Worm (Caenorhabditis elegans) whole organism, L2 larva: ENCODE data around the gene F45E12.5.

Experiments
- C34F6.9 ChIP-seq: fragments of 150-350 bp; optimal IDR thresholded peaks from 2 replicates; lab custom pipeline; 2014; ENCODE audit warnings: missing biosample characterization, missing genetic modification characterization
- F13H6.1 ChIP-seq: sonication (generic microtip); optimal IDR thresholded peaks from 2 replicates; lab custom pipeline; 2016; ENCODE audit warnings: missing genetic modification characterization, missing compliant biosample characterization
- R02D3.7 ChIP-seq: fragments of 150-350 bp; optimal IDR thresholded peaks from 2 replicates; lab custom pipeline; 2014; ENCODE audit warnings: missing biosample characterization, missing genetic modification characterization
- Y55F3AM.14 ChIP-seq: fragments of 200-800 bp; sonication (Bioruptor generic); optimal IDR thresholded peaks from 2 replicates; lab custom pipeline; 2018; ENCODE audit warnings: mild to moderate bottlenecking, missing genetic modification characterization, missing compliant biosample characterization
- ZK546.5 ChIP-seq: sonication (generic microtip); optimal IDR thresholded peaks from 2 replicates; lab custom pipeline; 2017; ENCODE audit warnings: missing biosample characterization, missing genetic modification characterization
- alr-1 ChIP-seq: fragments of 150-350 bp; optimal IDR thresholded peaks from 2 replicates; lab custom pipeline; 2014; ENCODE audit warnings: missing biosample characterization, missing genetic modification characterization
- aly-2 ChIP-seq: fragments of 150-350 bp; optimal IDR thresholded peaks from 2 replicates; lab custom pipeline; 2014; ENCODE audit warnings: missing biosample characterization, missing genetic modification characterization
- ama-1 ChIP-seq: fragments of 150-350 bp; optimal IDR thresholded peaks from 2 replicates; lab custom pipeline; 2018; ENCODE audit warnings: inconsistent platforms
- blmp-1 ChIP-seq: sonication (generic microtip); optimal IDR thresholded peaks from 2 replicates; lab custom pipeline; 2017; ENCODE audit warnings: missing genetic modification characterization, mild to moderate bottlenecking, missing compliant biosample characterization, antibody characterized with exemption, moderate library complexity; ENCODE audit not compliant: insufficient read depth
- ceh-16 ChIP-seq: fragments of 150-350 bp; optimal IDR thresholded peaks from 2 replicates; lab custom pipeline; 2014; ENCODE audit warnings: missing biosample characterization, missing genetic modification characterization
- ceh-82 ChIP-seq: fragments of 150-350 bp; optimal IDR thresholded peaks from 2 replicates; lab custom pipeline; 2014; ENCODE audit warnings: missing biosample characterization, missing genetic modification characterization
- crh-2 ChIP-seq: sonication (generic microtip); optimal IDR thresholded peaks from 2 replicates; lab custom pipeline; 2017; ENCODE audit warnings: missing biosample characterization, missing genetic modification characterization
- dmd-4 ChIP-seq: sonication (generic microtip); optimal IDR thresholded peaks from 2 replicates; lab custom pipeline; 2017; ENCODE audit warnings: missing biosample characterization, missing genetic modification characterization
- egl-27 ChIP-seq: sonication (generic microtip); optimal IDR thresholded peaks from 3 replicates; lab custom pipeline; 2017; ENCODE audit warnings: missing biosample characterization, missing genetic modification reagents, missing genetic modification characterization
- elt-1 ChIP-seq: fragments of 150-350 bp; optimal IDR thresholded peaks from 2 replicates; lab custom pipeline; 2014; ENCODE audit warnings: missing biosample characterization, missing genetic modification characterization
- elt-3 ChIP-seq: sonication (generic microtip); optimal IDR thresholded peaks from 2 replicates; lab custom pipeline; 2017; ENCODE audit warnings: missing biosample characterization, missing genetic modification characterization
- fos-1 ChIP-seq: fragments of 150-350 bp; optimal IDR thresholded peaks from 2 replicates; lab custom pipeline; 2014; ENCODE audit warnings: missing biosample characterization, missing genetic modification characterization
- gmeb-1 ChIP-seq: fragments of 150-350 bp; optimal IDR thresholded peaks from 2 replicates; lab custom pipeline; 2014; ENCODE audit warnings: missing biosample characterization, missing genetic modification characterization
- lin-11 ChIP-seq: fragments of 150-350 bp; sonication (generic microtip); optimal IDR thresholded peaks from 2 replicates; lab custom pipeline; 2014; ENCODE audit warnings: missing biosample characterization, missing genetic modification characterization, inconsistent platforms, mixed read lengths
- lin-13 ChIP-seq: fragments of 150-350 bp; optimal IDR thresholded peaks from 2 replicates; lab custom pipeline; 2014; ENCODE audit warnings: missing biosample characterization, missing genetic modification reagents, missing genetic modification characterization
- lin-39 ChIP-seq: fragments of 150-350 bp; optimal IDR thresholded peaks from 2 replicates; lab custom pipeline; 2014; ENCODE audit warnings: missing biosample characterization, missing genetic modification reagents, missing genetic modification characterization
- lsy-2 ChIP-seq, 2 experiments: fragments of 150-350 bp in 1 of 2; sonication (generic microtip) in 1 of 2; optimal IDR thresholded peaks; 2 replicates each; lab custom pipeline; 2014 to 2017; ENCODE audit warnings: missing biosample characterization in 2 of 2, missing genetic modification characterization in 2 of 2
- mab-5 ChIP-seq: fragments of 150-350 bp; optimal IDR thresholded peaks from 2 replicates; lab custom pipeline; 2014; ENCODE audit warnings: missing biosample characterization, missing genetic modification characterization
- mbf-1 ChIP-seq: sonication (generic microtip); optimal IDR thresholded peaks from 2 replicates; lab custom pipeline; 2017; ENCODE audit warnings: missing biosample characterization, missing genetic modification characterization
- mdl-1 ChIP-seq, 2 experiments: fragments of 150-350 bp in 1 of 2; sonication (generic microtip) in 1 of 2; optimal IDR thresholded peaks; 2 replicates each; lab custom pipeline; 2017; ENCODE audit warnings: missing biosample characterization in 2 of 2, missing genetic modification characterization in 2 of 2
- nhr-10 ChIP-seq: sonication (generic microtip); optimal IDR thresholded peaks from 2 replicates; lab custom pipeline; 2017; ENCODE audit warnings: missing biosample characterization, missing genetic modification characterization
- nhr-11 ChIP-seq: fragments of 150-350 bp; optimal IDR thresholded peaks from 2 replicates; lab custom pipeline; 2014; ENCODE audit warnings: missing biosample characterization, missing genetic modification characterization
- nhr-12 ChIP-seq: fragments of 150-350 bp; optimal IDR thresholded peaks from 2 replicates; lab custom pipeline; 2014; ENCODE audit warnings: missing biosample characterization, missing genetic modification characterization
- nhr-129 ChIP-seq: fragments of 150-350 bp; optimal IDR thresholded peaks from 2 replicates; lab custom pipeline; 2014; ENCODE audit warnings: missing biosample characterization, missing genetic modification characterization
- nhr-21 ChIP-seq: fragments of 150-350 bp; optimal IDR thresholded peaks from 2 replicates; lab custom pipeline; 2014; ENCODE audit warnings: missing biosample characterization, missing genetic modification characterization
- nhr-23 ChIP-seq: fragments of 150-350 bp; optimal IDR thresholded peaks from 2 replicates; lab custom pipeline; 2014; ENCODE audit warnings: missing biosample characterization, missing genetic modification reagents, missing genetic modification characterization
- nhr-237 ChIP-seq: fragments of 150-350 bp; optimal IDR thresholded peaks from 2 replicates; lab custom pipeline; 2014; ENCODE audit warnings: missing biosample characterization, missing genetic modification characterization
- nhr-25 ChIP-seq: fragments of 150-350 bp; sonication (generic microtip); optimal IDR thresholded peaks from 3 replicates; lab custom pipeline; 2014; ENCODE audit warnings: missing biosample characterization, missing genetic modification characterization
- nhr-6 ChIP-seq: fragments of 150-350 bp; optimal IDR thresholded peaks from 2 replicates; lab custom pipeline; 2014; ENCODE audit warnings: missing biosample characterization, missing genetic modification characterization
- nhr-77 ChIP-seq: fragments of 150-350 bp; optimal IDR thresholded peaks from 2 replicates; lab custom pipeline; 2014; ENCODE audit warnings: missing biosample characterization, missing genetic modification characterization
- peb-1 ChIP-seq: fragments of 150-350 bp; optimal IDR thresholded peaks from 2 replicates; lab custom pipeline; 2014; ENCODE audit warnings: missing biosample characterization, missing genetic modification characterization
- sem-4 ChIP-seq: fragments of 150-350 bp; optimal IDR thresholded peaks from 2 replicates; lab custom pipeline; 2014; ENCODE audit warnings: missing biosample characterization, missing genetic modification reagents, missing genetic modification characterization
- skn-1 ChIP-seq: sonication (generic microtip); optimal IDR thresholded peaks from 2 replicates; lab custom pipeline; 2017; ENCODE audit warnings: missing biosample characterization, missing genetic modification characterization
- sma-3 ChIP-seq: sonication (generic microtip); optimal IDR thresholded peaks from 2 replicates; lab custom pipeline; 2016; ENCODE audit warnings: missing genetic modification reagents, missing genetic modification characterization, missing compliant biosample characterization
- sma-9 ChIP-seq, 2 experiments: fragments of 150-350 bp in 1 of 2; sonication (generic microtip) in 1 of 2; optimal IDR thresholded peaks; 2 replicates each; lab custom pipeline; 2014 to 2016; ENCODE audit warnings: missing genetic modification characterization in 2 of 2, mild to moderate bottlenecking in 1 of 2, missing biosample characterization in 1 of 2, missing compliant biosample characterization in 1 of 2, missing genetic modification reagents in 1 of 2, moderate library complexity in 1 of 2
- snpc-4 ChIP-seq: fragments of 150-350 bp; optimal IDR thresholded peaks from 2 replicates; lab custom pipeline; 2014; ENCODE audit warnings: missing biosample characterization, missing genetic modification characterization
- unc-39 ChIP-seq: fragments of 150-350 bp; optimal IDR thresholded peaks from 2 replicates; lab custom pipeline; 2014; ENCODE audit warnings: missing biosample characterization, missing genetic modification characterization
- unc-55 ChIP-seq: fragments of 150-350 bp; sonication (generic microtip); optimal IDR thresholded peaks from 3 replicates; lab custom pipeline; 2014; ENCODE audit warnings: missing biosample characterization, missing genetic modification reagents, missing genetic modification characterization
- unc-62 ChIP-seq: fragments of 150-350 bp; optimal IDR thresholded peaks from 2 replicates; lab custom pipeline; 2014; ENCODE audit warnings: missing biosample characterization, missing genetic modification reagents, missing genetic modification characterization
- zag-1 ChIP-seq: fragments of 150-350 bp; optimal IDR thresholded peaks from 2 replicates; lab custom pipeline; 2014; ENCODE audit warnings: missing biosample characterization, missing genetic modification characterization
- ztf-1 ChIP-seq: fragments of 200-800 bp; sonication (Bioruptor generic); conservative IDR thresholded peaks from 2 replicates; pipeline ENCODE4 v1.3.6; 2022; ENCODE audit warnings: missing genetic modification characterization, missing compliant biosample characterization
- ztf-11 ChIP-seq: sonication (generic microtip); optimal IDR thresholded peaks from 2 replicates; lab custom pipeline; 2017; ENCODE audit warnings: missing biosample characterization, missing genetic modification characterization
- ztf-4 ChIP-seq: fragments of 150-350 bp; optimal IDR thresholded peaks from 2 replicates; lab custom pipeline; 2014; ENCODE audit warnings: missing biosample characterization, missing genetic modification characterization

The F45E12.5 gene

ce11 chrII:7325063-7325480, 15.2 kb upstream of the F45E12.5 start (continued):
- TF ChIP-seq elt-3 (tag; lab: Kevin White, UChicago) (no peak), lsy-2 (tag; optimal IDR thresholded peaks at IDR 0.05; lab: Kevin White, UChicago) (peak in 1 of 2 experiments; percentile 50), nhr-237 (tag; lab: Kevin White, UChicago) (no peak), C34F6.9 (tag; lab: Kevin White, UChicago) (peak; percentile 44), aly-2 (tag; lab: Kevin White, UChicago) (no peak), mdl-1 (tag; optimal IDR thresholded peaks at IDR 0.05; lab: Kevin White, UChicago) (no peak)

DNA sequence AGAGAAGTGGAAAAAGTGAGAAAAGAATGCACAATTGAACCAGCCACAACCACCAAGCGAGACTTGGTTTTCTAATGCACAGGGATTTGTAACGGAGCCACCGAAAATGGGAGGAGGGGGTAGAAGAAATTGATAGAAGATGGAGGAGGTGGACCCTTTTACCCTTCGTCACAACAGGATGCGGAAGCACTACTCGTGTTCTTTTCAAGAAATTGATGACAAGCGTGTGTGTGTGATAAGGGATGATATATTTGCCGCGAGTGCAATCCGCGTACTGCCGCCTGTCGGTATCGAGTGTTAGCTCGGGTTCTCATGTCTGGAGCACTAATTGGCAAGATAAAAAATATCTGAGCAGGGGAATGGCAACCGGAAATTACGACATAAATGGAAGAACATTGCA, 14.0 kb upstream of the F45E12.5 start, which contains the start of gene F21D12.3:
Gene F21D12.3, minus strand, starts transcription at position 101 of the 400 bp plus-strand sequence.
- TF ChIP-seq unc-55 (peak; percentile 44), ama-1 (lab: Kevin White, UChicago) (no peak)

ce11 chrII:7323317-7323716, 13.4 kb upstream of the F45E12.5 start:
- TF ChIP-seq ama-1 (lab: Kevin White, UChicago) (no peak), lsy-2 (tag; optimal IDR thresholded peaks at IDR 0.05; lab: Kevin White, UChicago) (peak in 1 of 2 experiments; percentile 48), alr-1 (tag; lab: Kevin White, UChicago) (no peak), ztf-4 (peak; percentile 63), mdl-1 (tag; optimal IDR thresholded peaks at IDR 0.05; lab: Kevin White, UChicago) (peak in 1 of 2 experiments; percentile 25), snpc-4 (no peak), dmd-4 (tag; lab: Kevin White, UChicago) (no peak), ceh-82 (tag; lab: Kevin White, UChicago) (no peak), nhr-77 (no peak), sem-4 (tag; lab: Kevin White, UChicago) (no peak), zag-1 (tag; lab: Kevin White, UChicago) (no peak), blmp-1 (tag; lab: Kevin White, UChicago) (no peak), nhr-237 (tag; lab: Kevin White, UChicago) (no peak), sma-9 (GFP tag; optimal IDR thresholded peaks at IDR 0.05; lab: Kevin White, UChicago) (peak; percentile 84), sma-9 (tag; optimal IDR thresholded peaks at IDR 0.05; lab: Kevin White, UChicago) (no peak), mbf-1 (tag; lab: Kevin White, UChicago) (no peak), sma-3 (GFP tag; lab: Kevin White, UChicago) (no peak), unc-39 (tag; lab: Kevin White, UChicago) (no peak), egl-27 (tag; lab: Kevin White, UChicago) (no peak), R02D3.7 (no peak), crh-2 (tag; lab: Kevin White, UChicago) (peak; percentile 22), nhr-21 (tag; lab: Kevin White, UChicago) (no peak), Y55F3AM.14 (GFP tag; lab: Kevin White, UChicago) (no peak), unc-55 (no peak), peb-1 (no peak), F13H6.1 (tag; lab: Kevin White, UChicago) (peak; percentile 83), gmeb-1 (tag; lab: Kevin White, UChicago) (no peak), aly-2 (tag; lab: Kevin White, UChicago) (no peak), nhr-25 (no peak), elt-3 (tag; lab: Kevin White, UChicago) (no peak), lin-39 (tag; lab: Kevin White, UChicago) (no peak), lin-13 (GFP tag; lab: Kevin White, UChicago) (peak; percentile 18), nhr-6 (tag; lab: Kevin White, UChicago) (peak; percentile 53), lin-11 (tag; lab: Kevin White, UChicago) (no peak), nhr-12 (tag; lab: Kevin White, UChicago) (no peak), ceh-16 (tag; lab: Kevin White, UChicago) (no peak), fos-1 (tag; lab: Kevin White, UChicago) (no peak), unc-62 (GFP tag; lab: Kevin White, UChicago) (no peak), elt-1 (tag; lab: Kevin White, UChicago) (no peak), skn-1 (tag; lab: Kevin White, UChicago) (no peak), mab-5 (tag; lab: Kevin White, UChicago) (no peak), nhr-23 (tag; lab: Kevin White, UChicago) (no peak), nhr-129 (peak; percentile 82), nhr-10 (tag; lab: Kevin White, UChicago) (no peak), ztf-1 (GFP tag; lab: Robert Waterston, UW) (no peak), nhr-11 (tag; lab: Kevin White, UChicago) (no peak), ZK546.5 (tag; lab: Kevin White, UChicago) (no peak), C34F6.9 (tag; lab: Kevin White, UChicago) (peak; percentile 57), ztf-11 (no peak)
- TF ChIP-seq, all 48 proteins: peak for 10
